Worm (Caenorhabditis elegans): ENCODE results near the gene F01D5.3.

DNA sequence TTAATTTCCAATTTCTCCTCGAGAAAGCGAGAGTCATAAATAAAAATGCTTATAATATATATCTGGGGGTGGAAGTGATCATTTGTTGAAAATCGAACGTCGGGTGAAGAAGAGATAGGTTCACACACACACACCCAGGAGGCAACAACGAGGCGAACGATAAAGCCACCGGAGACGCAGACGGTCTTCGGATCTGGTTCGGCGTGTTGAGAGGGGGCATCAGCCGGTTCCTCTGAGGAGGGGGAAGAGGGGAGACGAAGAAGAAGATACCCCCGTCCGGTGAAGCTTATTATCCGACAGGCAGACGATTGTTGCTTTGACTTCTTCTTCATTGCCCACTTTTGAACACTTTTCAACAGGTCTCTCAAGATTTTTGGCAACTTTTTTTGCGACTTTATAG lies 4.8 kb upstream of the F01D5.3 start:
- TF ChIP-seq elt-1 (tag; optimal IDR thresholded peaks at IDR 0.05; ENCODE audit: borderline replicate concordance, insufficient read depth) = no peak
- no peak for TF ChIP-seq sptf-1 (tag; optimal IDR thresholded peaks at IDR 0.05)
- no peak for TF ChIP-seq nhr-28 (tag; optimal IDR thresholded peaks at IDR 0.05)
- TF ChIP-seq tbx-8 (GFP tag; optimal IDR thresholded peaks at IDR 0.05) = no peak
- TF ChIP-seq nhr-2 (tag; optimal IDR thresholded peaks at IDR 0.05) = no peak
